Worm (Caenorhabditis elegans) whole organism, late embryonic: ENCODE data around the gene srj-11.

ENCODE experiments used
- ceh-9 ChIP-seq: sonication (generic microtip); optimal IDR thresholded peaks from 2 replicates; lab custom pipeline; 2016; ENCODE audit warnings: mild to moderate bottlenecking, missing genetic modification characterization, inconsistent platforms, missing compliant biosample characterization
- che-1 ChIP-seq: sonication (generic microtip); optimal IDR thresholded peaks from 2 replicates; lab custom pipeline; 2016; ENCODE audit warnings: mild to moderate bottlenecking, missing genetic modification characterization, missing compliant biosample characterization
- dve-1 ChIP-seq: sonication (generic microtip); optimal IDR thresholded peaks from 2 replicates; lab custom pipeline; 2017; ENCODE audit warnings: antibody characterized with exemption, mild to moderate bottlenecking, missing genetic modification characterization, missing compliant biosample characterization
- fkh-6 ChIP-seq: sonication (generic microtip); optimal IDR thresholded peaks from 2 replicates; lab custom pipeline; 2016; ENCODE audit warnings: missing genetic modification characterization, missing compliant biosample characterization
- madf-2 ChIP-seq: sonication (generic microtip); optimal IDR thresholded peaks from 2 replicates; lab custom pipeline; 2017; ENCODE audit warnings: missing genetic modification characterization, missing compliant biosample characterization
- nfya-1 ChIP-seq: sonication (generic microtip); optimal IDR thresholded peaks from 2 replicates; lab custom pipeline; 2017; ENCODE audit warnings: missing genetic modification characterization, mild to moderate bottlenecking, missing compliant biosample characterization, antibody characterized with exemption, moderate library complexity
- nhr-11 ChIP-seq: fragments of 150-350 bp; optimal IDR thresholded peaks from 2 replicates; lab custom pipeline; 2014; ENCODE audit warnings: missing biosample characterization, missing genetic modification characterization
- pqm-1 ChIP-seq: sonication (generic microtip); optimal IDR thresholded peaks from 2 replicates; lab custom pipeline; 2016; ENCODE audit warnings: missing genetic modification characterization, missing compliant biosample characterization
- rnt-1 ChIP-seq: sonication (generic microtip); optimal IDR thresholded peaks from 2 replicates; lab custom pipeline; 2016; ENCODE audit warnings: missing genetic modification characterization, missing compliant biosample characterization
- ttx-3 ChIP-seq: sonication (generic microtip); optimal IDR thresholded peaks from 2 replicates; lab custom pipeline; 2016; ENCODE audit warnings: missing genetic modification reagents, missing genetic modification characterization, missing compliant biosample characterization

DNA sequence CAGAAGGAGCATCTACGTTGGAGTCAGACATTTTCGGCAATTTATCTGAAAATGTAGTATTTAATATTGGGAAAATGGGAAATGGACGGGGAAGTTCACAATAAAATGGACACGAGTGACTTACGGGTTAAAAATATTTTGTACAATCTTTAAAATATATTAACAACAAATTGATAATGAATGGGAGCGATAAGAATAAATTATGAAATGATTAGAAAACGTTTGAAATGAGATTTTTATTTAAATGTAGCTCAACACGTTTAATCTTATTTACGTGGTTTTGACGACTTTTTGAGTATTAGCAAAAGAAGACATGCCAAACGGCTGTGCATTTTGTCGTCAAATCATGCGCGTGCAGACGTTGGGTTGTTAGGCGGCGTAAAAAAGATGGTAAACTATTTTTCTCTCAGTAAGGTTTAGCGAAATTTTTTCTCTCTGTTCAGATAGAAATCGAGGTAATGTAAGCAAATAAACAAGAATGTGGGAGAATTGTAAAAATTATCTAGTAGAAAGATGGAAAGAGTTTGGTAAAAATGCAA is 36.9 kb downstream of the srj-11 start, which contains the start of gene fbxa-64:
- TF ChIP-seq dve-1 (no peak), pqm-1 (no peak), rnt-1 (tag; lab: Kevin White, UChicago) (no peak), nfya-1 (tag; lab: Kevin White, UChicago) (no peak), madf-2 (tag; lab: Kevin White, UChicago) (no peak), che-1 (tag; lab: Kevin White, UChicago) (no peak), nhr-11 (tag; lab: Kevin White, UChicago) (no peak), ceh-9 (tag; lab: Kevin White, UChicago) (no peak), ttx-3 (tag; lab: Kevin White, UChicago) (no peak), fkh-6 (tag; lab: Kevin White, UChicago) (no peak)
